Fruit fly (Drosophila melanogaster) whole organism, embryonic: ENCODE measurements around the gene mib2.

ENCODE experiments used
- Adf1 ChIP-seq: fragments of 200-800 bp; sonication (Bioruptor generic); IDR thresholded peaks from 2 replicates; pipeline ENCODE4 v1.3.6; 2022; ENCODE audit warnings: missing biosample characterization, missing genetic modification characterization
- CG10147 ChIP-seq: fragments of 200-800 bp; sonication (Bioruptor generic); optimal IDR thresholded peaks from 2 replicates; lab custom pipeline; 2019; ENCODE audit warnings: missing biosample characterization, mild to moderate bottlenecking, missing genetic modification characterization, moderate library complexity
- CG10543 ChIP-seq: fragments of 200-800 bp; sonication (Bioruptor generic); optimal IDR thresholded peaks from 3 replicates; lab custom pipeline; 2017; ENCODE audit warnings: missing biosample characterization, mild to moderate bottlenecking, missing genetic modification characterization, moderate library complexity
- CG11504 ChIP-seq: fragments of 200-800 bp; sonication (Bioruptor generic); optimal IDR thresholded peaks from 3 replicates; lab custom pipeline; 2019; ENCODE audit warnings: missing biosample characterization, mild to moderate bottlenecking, missing genetic modification characterization, moderate library complexity
- CG12219 ChIP-seq: fragments of 200-800 bp; sonication (Bioruptor generic); optimal IDR thresholded peaks from 3 replicates; lab custom pipeline; 2018; ENCODE audit warnings: missing biosample characterization, mild to moderate bottlenecking, missing genetic modification characterization
- CG12744 ChIP-seq: fragments of 200-800 bp; sonication (Bioruptor generic); optimal IDR thresholded peaks from 2 replicates; lab custom pipeline; 2016; ENCODE audit warnings: missing biosample characterization, missing genetic modification characterization
- CG13424 ChIP-seq: fragments of 200-800 bp; sonication (Bioruptor generic); optimal IDR thresholded peaks from 2 replicates; lab custom pipeline; 2019; ENCODE audit warnings: missing biosample characterization, mild to moderate bottlenecking, missing genetic modification characterization, moderate library complexity
- CG13894 ChIP-seq: fragments of 200-800 bp; sonication (Bioruptor generic); optimal IDR thresholded peaks from 3 replicates; lab custom pipeline; 2018; ENCODE audit warnings: missing biosample characterization, mild to moderate bottlenecking, missing genetic modification characterization, moderate library complexity
- CG1529 ChIP-seq: fragments of 200-800 bp; sonication (Bioruptor generic); optimal IDR thresholded peaks from 3 replicates; lab custom pipeline; 2018; ENCODE audit warnings: missing biosample characterization, missing genetic modification characterization
- CG17359 ChIP-seq: fragments of 200-800 bp; sonication (Bioruptor generic); optimal IDR thresholded peaks from 3 replicates; lab custom pipeline; 2018; ENCODE audit warnings: missing biosample characterization, mild to moderate bottlenecking, missing genetic modification characterization, moderate library complexity
- CG42726 ChIP-seq: fragments of 200-800 bp; sonication (Bioruptor generic); IDR thresholded peaks from 2 replicates; pipeline ENCODE4 v1.3.6; 2022; ENCODE audit warnings: missing biosample characterization, missing genetic modification characterization; ENCODE audit not compliant: partially characterized antibody
- CG4360 ChIP-seq: fragments of 200-800 bp; sonication (Bioruptor generic); IDR thresholded peaks from 2 replicates; pipeline ENCODE4 v1.3.6; 2022; ENCODE audit warnings: missing biosample characterization, missing genetic modification characterization
- CG6175 ChIP-seq: fragments of 200-800 bp; sonication (Bioruptor generic); IDR thresholded peaks from 3 replicates; pipeline ENCODE4 v1.3.6; 2022; ENCODE audit warnings: missing biosample characterization, missing genetic modification characterization
- CG8281 ChIP-seq: fragments of 200-800 bp; sonication (Bioruptor generic); optimal IDR thresholded peaks from 2 replicates; lab custom pipeline; 2018; ENCODE audit warnings: missing biosample characterization, mild to moderate bottlenecking, missing genetic modification characterization, moderate library complexity
- CG8388 ChIP-seq: fragments of 200-800 bp; sonication (Bioruptor generic); optimal IDR thresholded peaks from 2 replicates; lab custom pipeline; 2019; ENCODE audit warnings: missing biosample characterization, mild to moderate bottlenecking, missing genetic modification characterization, moderate library complexity
- CG8478 ChIP-seq: fragments of >200 bp; optimal IDR thresholded peaks from 2 replicates; lab custom pipeline; 2018
- CG9215 ChIP-seq: fragments of 200-800 bp; sonication (Bioruptor generic); IDR thresholded peaks from 2 replicates; pipeline ENCODE4 v1.3.6; 2022; ENCODE audit warnings: missing biosample characterization, missing genetic modification characterization
- D19B ChIP-seq: fragments of 200-800 bp; sonication (Bioruptor generic); optimal IDR thresholded peaks from 2 replicates; lab custom pipeline; 2017; ENCODE audit warnings: missing biosample characterization, mild to moderate bottlenecking, missing genetic modification characterization
- Deaf1 ChIP-seq: fragments of 200-800 bp; optimal IDR thresholded peaks from 3 replicates; lab custom pipeline; 2019; ENCODE audit warnings: missing biosample characterization, mild to moderate bottlenecking, missing genetic modification characterization, moderate library complexity
- Elba2 ChIP-seq: fragments of 200-800 bp; sonication (Bioruptor generic); optimal IDR thresholded peaks from 3 replicates; lab custom pipeline; 2016; ENCODE audit warnings: missing biosample characterization, missing genetic modification characterization
- Ets97D ChIP-seq: fragments of 200-800 bp; sonication (Bioruptor generic); optimal IDR thresholded peaks from 3 replicates; lab custom pipeline; 2016; ENCODE audit warnings: missing biosample characterization, missing genetic modification characterization
- Hey ChIP-seq: fragments of 200-800 bp; sonication (Bioruptor generic); optimal IDR thresholded peaks from 3 replicates; lab custom pipeline; 2018; ENCODE audit warnings: missing biosample characterization, mild to moderate bottlenecking, missing genetic modification characterization
- Hr3 ChIP-seq: fragments of 200-800 bp; sonication (Bioruptor generic); optimal IDR thresholded peaks from 3 replicates; lab custom pipeline; 2016; ENCODE audit warnings: missing biosample characterization, missing genetic modification characterization
- Hr51 ChIP-seq, 2 experiments: fragments of 200-800 bp; sonication (Bioruptor generic); optimal IDR thresholded peaks; 2 replicates in 1 of 2; 3 replicates in 1 of 2; lab custom pipeline; 2016 to 2018; ENCODE audit warnings: missing biosample characterization in 2 of 2, missing genetic modification characterization in 2 of 2, mild to moderate bottlenecking in 1 of 2, moderate library complexity in 1 of 2
- Lim3 ChIP-seq: fragments of 200-800 bp; sonication (Bioruptor generic); IDR thresholded peaks from 2 replicates; pipeline ENCODE4 v1.3.6; 2022; ENCODE audit warnings: missing biosample characterization, missing genetic modification characterization
- Med ChIP-seq: fragments of 200-800 bp; sonication (Bioruptor generic); peaks from one replicate; lab custom pipeline; 2016; ENCODE audit warnings: missing biosample characterization, missing genetic modification characterization, mild to moderate bottlenecking, inconsistent platforms, moderate library complexity
- Meics ChIP-seq: fragments of 200-800 bp; sonication (Bioruptor generic); optimal IDR thresholded peaks from 2 replicates; lab custom pipeline; 2017; ENCODE audit warnings: missing biosample characterization, mild to moderate bottlenecking, missing genetic modification characterization
- Taf1 ChIP-seq: fragments of 200-800 bp; sonication (Bioruptor generic); IDR thresholded peaks from 2 replicates; pipeline ENCODE4 v1.3.6; 2022; ENCODE audit warnings: missing biosample characterization, missing genetic modification characterization
- Trl ChIP-seq, 3 experiments: fragments of >200 bp in 2 of 3; fragments of 200-800 bp in 1 of 3; sonication (Bioruptor generic) in 1 of 3; optimal IDR thresholded peaks; 2 replicates in 1 of 3; 3 replicates in 2 of 3; lab custom pipeline; 2016 to 2017; ENCODE audit warnings: missing biosample characterization in 1 of 3, missing genetic modification characterization in 1 of 3
- abd-A ChIP-seq: fragments of 200-800 bp; sonication (Bioruptor generic); optimal IDR thresholded peaks from 3 replicates; lab custom pipeline; 2019; ENCODE audit warnings: missing biosample characterization, mild to moderate bottlenecking, missing genetic modification characterization, moderate library complexity
- bab2 ChIP-seq: fragments of 200-800 bp; sonication (Bioruptor generic); optimal IDR thresholded peaks from 2 replicates; lab custom pipeline; 2016; ENCODE audit warnings: missing biosample characterization, missing genetic modification characterization
- bowl ChIP-seq: fragments of 200-800 bp; sonication (Bioruptor generic); IDR thresholded peaks from 2 replicates; pipeline ENCODE4 v1.3.6; 2022; ENCODE audit warnings: missing biosample characterization, missing genetic modification characterization
- cg ChIP-seq: fragments of 200-800 bp; sonication (Bioruptor generic); optimal IDR thresholded peaks from 3 replicates; lab custom pipeline; 2019; ENCODE audit warnings: missing biosample characterization, mild to moderate bottlenecking, missing genetic modification characterization, moderate library complexity
- chif ChIP-seq, 2 experiments: fragments of 200-800 bp; sonication (Bioruptor generic); optimal IDR thresholded peaks; 3 replicates each; lab custom pipeline; 2016; ENCODE audit warnings: missing biosample characterization in 2 of 2, missing genetic modification characterization in 2 of 2
- chinmo ChIP-seq: fragments of 200-800 bp; sonication (Bioruptor generic); IDR thresholded peaks from 4 replicates; pipeline ENCODE4 v1.3.6; 2022; ENCODE audit warnings: missing biosample characterization, missing genetic modification characterization; ENCODE audit not compliant: partially characterized antibody
- croc ChIP-seq: fragments of 200-800 bp; sonication (Bioruptor generic); conservative IDR thresholded peaks from 3 replicates; pipeline ENCODE4 v1.3.6; 2022; ENCODE audit warnings: missing biosample characterization, missing genetic modification characterization
- crol ChIP-seq: fragments of 200-800 bp; sonication (Bioruptor generic); IDR thresholded peaks from 2 replicates; pipeline ENCODE4 v1.3.6; 2022; ENCODE audit warnings: missing biosample characterization, missing genetic modification characterization
- dmrt99B ChIP-seq: fragments of 200-800 bp; sonication (Bioruptor generic); optimal IDR thresholded peaks from 2 replicates; lab custom pipeline; 2018; ENCODE audit warnings: missing biosample characterization, mild to moderate bottlenecking, missing genetic modification characterization, moderate library complexity
- kah ChIP-seq: fragments of 200-800 bp; sonication (Bioruptor generic); optimal IDR thresholded peaks from 2 replicates; lab custom pipeline; 2018; ENCODE audit warnings: missing biosample characterization, mild to moderate bottlenecking, missing genetic modification characterization
- maf-S ChIP-seq: fragments of 200-800 bp; sonication (Bioruptor generic); optimal IDR thresholded peaks from 2 replicates; lab custom pipeline; 2016; ENCODE audit warnings: missing biosample characterization, missing genetic modification characterization
- mirr ChIP-seq: fragments of 200-800 bp; sonication (Bioruptor generic); optimal IDR thresholded peaks from 3 replicates; lab custom pipeline; 2018; ENCODE audit warnings: missing biosample characterization, mild to moderate bottlenecking, missing genetic modification characterization
- nerfin-2 ChIP-seq: fragments of 200-800 bp; sonication (Bioruptor generic); IDR thresholded peaks from 2 replicates; pipeline ENCODE4 v1.3.6; 2022; ENCODE audit warnings: missing biosample characterization, missing genetic modification characterization; ENCODE audit not compliant: partially characterized antibody
- otp ChIP-seq: fragments of 200-800 bp; sonication (Bioruptor generic); IDR thresholded peaks from 3 replicates; pipeline ENCODE4, ENCODE4 v1.3.6; 2022; ENCODE audit warnings: missing biosample characterization, missing genetic modification characterization
- pb ChIP-seq: fragments of 200-800 bp; sonication (Bioruptor generic); optimal IDR thresholded peaks from 3 replicates; lab custom pipeline; 2016; ENCODE audit warnings: missing biosample characterization, missing genetic modification characterization
- ranshi ChIP-seq: fragments of 200-800 bp; sonication (Bioruptor generic); IDR thresholded peaks from 2 replicates; pipeline ENCODE4 v1.3.6; 2022; ENCODE audit warnings: missing biosample characterization, missing genetic modification characterization
- scrt ChIP-seq: fragments of 200-800 bp; sonication (Bioruptor generic); optimal IDR thresholded peaks from 2 replicates; lab custom pipeline; 2018; ENCODE audit warnings: missing biosample characterization, mild to moderate bottlenecking, missing genetic modification characterization, moderate library complexity
- sens ChIP-seq: fragments of 200-800 bp; sonication (Bioruptor generic); peaks from one replicate; lab custom pipeline; 2016; ENCODE audit warnings: missing biosample characterization, missing genetic modification characterization
- slou ChIP-seq: fragments of 200-800 bp; sonication (Bioruptor generic); optimal IDR thresholded peaks from 3 replicates; lab custom pipeline; 2016; ENCODE audit warnings: missing biosample characterization, missing genetic modification characterization
- sr ChIP-seq: fragments of 200-800 bp; sonication (Bioruptor generic); IDR thresholded peaks from 3 replicates; pipeline ENCODE4 v1.3.6; 2022; ENCODE audit warnings: missing biosample characterization, missing genetic modification characterization

Gene mib2

dm6 chr2L:19027246-19027886 is 6.9 kb upstream of the mib2 start, which contains the start of gene Sidpn:
Gene Sidpn (plus strand): TSS chr2L:19027710.
- TF ChIP-seq CG4360 (GFP tag; lab: Robert Waterston, UW) = peak; percentile 48; the same call in 1 of the 2 replicates
- TF ChIP-seq CG8281 (tag; lab: Kevin White, UChicago) = no peak
- 0 out of 4 replicates have a peak, but pooled peaks have one; percentile 56 for TF ChIP-seq chinmo (GFP tag; lab: Robert Waterston, UW)
- TF ChIP-seq Hey = peak; percentile 89
- no peak for TF ChIP-seq maf-S
- TF ChIP-seq CG11504 (tag; lab: Kevin White, UChicago) = peak; percentile 75
- TF ChIP-seq sens (GFP tag; lab: Kevin White, UChicago) = no peak
- TF ChIP-seq kah = no peak
- TF ChIP-seq Hr3 (GFP tag; lab: Kevin White, UChicago) = no peak
- TF ChIP-seq crol (GFP tag; lab: Robert Waterston, UW) = peak; percentile 63
- TF ChIP-seq CG13424 (tag; lab: Kevin White, UChicago) = no peak
- peak; percentile 3 for TF ChIP-seq cg (GFP tag; lab: Kevin White, UChicago)
- peak; percentile 60 for TF ChIP-seq CG8478 (lab: Kevin White, UChicago)
- TF ChIP-seq Deaf1 (tag; lab: Kevin White, UChicago) = peak; percentile 95
- TF ChIP-seq CG13894 (tag; lab: Kevin White, UChicago) = peak; percentile 19
- TF ChIP-seq Taf1 (GFP tag; lab: Robert Waterston, UW) = no peak
- TF ChIP-seq mirr = peak; percentile 47
- TF ChIP-seq nerfin-2 (GFP tag; lab: Robert Waterston, UW) = no peak
- TF ChIP-seq CG17359 = no peak
- no peak for TF ChIP-seq Ets97D
- no peak for TF ChIP-seq D19B
- no peak for TF ChIP-seq dmrt99B (tag; lab: Kevin White, UChicago)
- peak; percentile 64 for TF ChIP-seq CG10543 (GFP tag; lab: Kevin White, UChicago)
- no peak for TF ChIP-seq Meics (GFP tag; lab: Kevin White, UChicago)
- no peak for TF ChIP-seq Lim3 (GFP tag; lab: Robert Waterston, UW)
- no peak for TF ChIP-seq CG12219
- no peak for TF ChIP-seq sr (GFP tag; lab: Robert Waterston, UW)
- TF ChIP-seq pb (GFP tag; lab: Kevin White, UChicago) = no peak
- TF ChIP-seq CG42726 (GFP tag; lab: Robert Waterston, UW) = no peak
- 0 out of 3 replicates have a peak, but pooled peaks have one; percentile 12 for TF ChIP-seq CG6175 (GFP tag; lab: Robert Waterston, UW)
- TF ChIP-seq Med = peak; percentile 78
- no peak for TF ChIP-seq CG1529 (GFP tag; lab: Kevin White, UChicago)
- 0 out of 2 replicates have a peak, but pooled peaks have one; percentile 16 for TF ChIP-seq ranshi (GFP tag; lab: Robert Waterston, UW)
- TF ChIP-seq chif (GFP tag; optimal IDR thresholded peaks at IDR 0.05; lab: Kevin White, UChicago) = no peak
- TF ChIP-seq slou = no peak
- no peak for TF ChIP-seq CG12744 (GFP tag; lab: Kevin White, UChicago)
- TF ChIP-seq bowl (GFP tag; lab: Robert Waterston, UW) = no peak
- no peak for TF ChIP-seq otp (GFP tag; lab: Robert Waterston, UW)
- peak; percentile 99 for TF ChIP-seq abd-A (tag; lab: Kevin White, UChicago)
- no peak for TF ChIP-seq Elba2 (GFP tag; lab: Kevin White, UChicago)
- TF ChIP-seq Hr51 (GFP tag; optimal IDR thresholded peaks at IDR 0.05; lab: Kevin White, UChicago) = peak in 1 of 2 experiments; percentile 52
- no peak for TF ChIP-seq CG8388
- TF ChIP-seq CG9215 (GFP tag; lab: Robert Waterston, UW) = no peak
- TF ChIP-seq bab2 (GFP tag; lab: Kevin White, UChicago) = no peak
- TF ChIP-seq Trl (optimal IDR thresholded peaks at IDR 0.05; lab: Kevin White, UChicago) = no peak
- no peak for TF ChIP-seq Trl (GFP tag; optimal IDR thresholded peaks at IDR 0.05; lab: Kevin White, UChicago)
- no peak for TF ChIP-seq croc (GFP tag; lab: Robert Waterston, UW)
- peak; percentile 40 for TF ChIP-seq scrt (GFP tag; lab: Kevin White, UChicago)
- peak; percentile 77; the same call in 1 of the 2 replicates for TF ChIP-seq Adf1 (GFP tag; lab: Robert Waterston, UW)
- no peak for TF ChIP-seq CG10147 (GFP tag; lab: Kevin White, UChicago)
